Worm (Caenorhabditis elegans): ENCODE results near the gene gcy-13.

- TF ChIP-seq unc-62 (GFP tag; optimal IDR thresholded peaks at IDR 0.05) (no peak), nhr-11 (tag; optimal IDR thresholded peaks at IDR 0.05) (no peak), mab-5 (tag; optimal IDR thresholded peaks at IDR 0.05) (no peak), ztf-11 (tag; optimal IDR thresholded peaks at IDR 0.05) (no peak), skn-1 (tag; optimal IDR thresholded peaks at IDR 0.05) (no peak), egl-27 (tag; optimal IDR thresholded peaks at IDR 0.05) (no peak)
These were observed 16.9 kb downstream of the gcy-13 start, which contains the start of gene sqt-3 for ce11 chrV:12352445-12352844.

Measured in whole organism, L2 larva.